Fruit fly (Drosophila melanogaster) whole organism, embryonic: ENCODE data around the gene HSPBAP1.

Experiments used
- Abd-B ChIP-seq: fragments of 200-800 bp; sonication (Bioruptor generic); optimal IDR thresholded peaks from 2 replicates; lab custom pipeline; 2018; ENCODE audit warnings: missing biosample characterization, mild to moderate bottlenecking, missing genetic modification characterization, moderate library complexity
- Adf1 ChIP-seq: fragments of 200-800 bp; sonication (Bioruptor generic); IDR thresholded peaks from 2 replicates; pipeline ENCODE4 v1.3.6; 2022; ENCODE audit warnings: missing biosample characterization, missing genetic modification characterization
- Bteb2 ChIP-seq: fragments of 200-800 bp; sonication (Bioruptor generic); optimal IDR thresholded peaks from 2 replicates; lab custom pipeline; 2016; ENCODE audit warnings: missing biosample characterization, missing genetic modification characterization
- CG10147 ChIP-seq: fragments of 200-800 bp; sonication (Bioruptor generic); optimal IDR thresholded peaks from 2 replicates; lab custom pipeline; 2019; ENCODE audit warnings: missing biosample characterization, mild to moderate bottlenecking, missing genetic modification characterization, moderate library complexity
- CG10654 ChIP-seq: fragments of 200-800 bp; sonication (Bioruptor generic); optimal IDR thresholded peaks from 2 replicates; lab custom pipeline; 2016; ENCODE audit warnings: missing biosample characterization, missing genetic modification characterization
- CG12104 ChIP-seq: fragments of 200-800 bp; sonication (Bioruptor generic); optimal IDR thresholded peaks from 3 replicates; lab custom pipeline; 2016; ENCODE audit warnings: missing biosample characterization, missing genetic modification characterization
- CG13624 ChIP-seq: fragments of 200-800 bp; sonication (Bioruptor generic); optimal IDR thresholded peaks from 2 replicates; lab custom pipeline; 2016; ENCODE audit warnings: missing biosample characterization, missing genetic modification characterization
- CG14710 ChIP-seq: fragments of 200-800 bp; sonication (Bioruptor generic); optimal IDR thresholded peaks from 3 replicates; lab custom pipeline; 2019; ENCODE audit warnings: missing biosample characterization, mild to moderate bottlenecking, missing genetic modification characterization, moderate library complexity
- CG1529 ChIP-seq: fragments of 200-800 bp; sonication (Bioruptor generic); optimal IDR thresholded peaks from 3 replicates; lab custom pipeline; 2018; ENCODE audit warnings: missing biosample characterization, missing genetic modification characterization
- CG1602 ChIP-seq: fragments of 200-800 bp; sonication (Bioruptor generic); optimal IDR thresholded peaks from 3 replicates; lab custom pipeline; 2016; ENCODE audit warnings: missing biosample characterization, missing genetic modification characterization
- CG16813 ChIP-seq: fragments of 200-800 bp; sonication (Bioruptor generic); IDR thresholded peaks from 3 replicates; pipeline ENCODE4 v1.3.6; 2022; ENCODE audit warnings: missing biosample characterization, missing genetic modification characterization; ENCODE audit not compliant: partially characterized antibody
- CG18599 ChIP-seq: fragments of 200-800 bp; sonication (Bioruptor generic); optimal IDR thresholded peaks from 3 replicates; lab custom pipeline; 2017; ENCODE audit warnings: missing biosample characterization, missing genetic modification characterization, mild to moderate bottlenecking, moderate library complexity, missing genetic modification reagents
- CG3163 ChIP-seq: fragments of 200-800 bp; sonication (Bioruptor generic); optimal IDR thresholded peaks from 3 replicates; lab custom pipeline; 2016; ENCODE audit warnings: missing biosample characterization, missing genetic modification characterization
- CG3281 ChIP-seq: fragments of 200-800 bp; sonication (Bioruptor generic); optimal IDR thresholded peaks from 3 replicates; lab custom pipeline; 2017; ENCODE audit warnings: missing biosample characterization, mild to moderate bottlenecking, missing genetic modification characterization
- CG34376 ChIP-seq: fragments of 200-800 bp; sonication (Bioruptor generic); optimal IDR thresholded peaks from 2 replicates; lab custom pipeline; 2018; ENCODE audit warnings: missing biosample characterization, mild to moderate bottlenecking, missing genetic modification characterization
- CG3847 ChIP-seq: fragments of 200-800 bp; sonication (Bioruptor generic); IDR thresholded peaks from 2 replicates; pipeline ENCODE4 v1.3.6; 2022; ENCODE audit warnings: missing biosample characterization, missing genetic modification characterization
- CG4854 ChIP-seq: fragments of 200-800 bp; sonication (Bioruptor generic); optimal IDR thresholded peaks from 2 replicates; lab custom pipeline; 2016; ENCODE audit warnings: missing biosample characterization, missing genetic modification characterization, inconsistent platforms
- CG6683 ChIP-seq: fragments of 200-800 bp; sonication (Bioruptor generic); optimal IDR thresholded peaks from 2 replicates; lab custom pipeline; 2017; ENCODE audit warnings: missing biosample characterization, mild to moderate bottlenecking, missing genetic modification characterization, missing genetic modification reagents
- CG6813 ChIP-seq: fragments of 200-800 bp; sonication (Bioruptor generic); optimal IDR thresholded peaks from 2 replicates; lab custom pipeline; 2017; ENCODE audit warnings: missing biosample characterization, missing genetic modification characterization, mild to moderate bottlenecking, moderate library complexity, missing genetic modification reagents
- CG7372 ChIP-seq: fragments of 200-800 bp; sonication (Bioruptor generic); IDR thresholded peaks from 2 replicates; pipeline ENCODE4 v1.3.6; 2022; ENCODE audit warnings: missing biosample characterization, missing genetic modification characterization
- CG8478 ChIP-seq: fragments of >200 bp; optimal IDR thresholded peaks from 2 replicates; lab custom pipeline; 2018
- CG9932 ChIP-seq: fragments of 200-800 bp; sonication (Bioruptor generic); IDR thresholded peaks from 2 replicates; pipeline ENCODE4 v1.3.6; 2022; ENCODE audit warnings: missing biosample characterization, missing genetic modification characterization
- Ets97D ChIP-seq: fragments of 200-800 bp; sonication (Bioruptor generic); optimal IDR thresholded peaks from 3 replicates; lab custom pipeline; 2016; ENCODE audit warnings: missing biosample characterization, missing genetic modification characterization
- H15 ChIP-seq: fragments of 200-800 bp; sonication (Bioruptor generic); IDR thresholded peaks from 3 replicates; pipeline ENCODE4 v1.3.6; 2022; ENCODE audit warnings: missing biosample characterization, missing genetic modification characterization
- HmgZ ChIP-seq: fragments of 200-800 bp; sonication (Bioruptor generic); optimal IDR thresholded peaks from 2 replicates; lab custom pipeline; 2018; ENCODE audit warnings: missing biosample characterization, mild to moderate bottlenecking, missing genetic modification characterization
- Hmr ChIP-seq: fragments of 200-800 bp; sonication (Bioruptor generic); optimal IDR thresholded peaks from 3 replicates; lab custom pipeline; 2017; ENCODE audit warnings: mild to moderate bottlenecking, missing biosample characterization, missing genetic modification reagents, missing genetic modification characterization
- Lim3 ChIP-seq: fragments of 200-800 bp; sonication (Bioruptor generic); IDR thresholded peaks from 2 replicates; pipeline ENCODE4 v1.3.6; 2022; ENCODE audit warnings: missing biosample characterization, missing genetic modification characterization
- MBD-R2 ChIP-seq: fragments of 200-800 bp; sonication (Bioruptor generic); IDR thresholded peaks from 2 replicates; pipeline ENCODE4 v1.3.6; 2022; ENCODE audit warnings: missing biosample characterization, missing genetic modification characterization
- Myb ChIP-seq: fragments of 200-800 bp; sonication (Bioruptor generic); optimal IDR thresholded peaks from 2 replicates; lab custom pipeline; 2016; ENCODE audit warnings: missing biosample characterization, missing genetic modification characterization
- Sin3A ChIP-seq: fragments of >200 bp; optimal IDR thresholded peaks from 2 replicates; lab custom pipeline; 2018
- Ssrp ChIP-seq: fragments of 200-800 bp; sonication (Bioruptor generic); optimal IDR thresholded peaks from 2 replicates; lab custom pipeline; 2018; ENCODE audit warnings: missing biosample characterization, mild to moderate bottlenecking, missing genetic modification characterization, moderate library complexity
- Tbp ChIP-seq: fragments of >200 bp; optimal IDR thresholded peaks from 2 replicates; lab custom pipeline; 2018; ENCODE audit warnings: missing biosample characterization, missing genetic modification characterization
- Vsx1 ChIP-seq: fragments of 200-800 bp; sonication (Bioruptor generic); optimal IDR thresholded peaks from 2 replicates; lab custom pipeline; 2017; ENCODE audit warnings: missing biosample characterization, mild to moderate bottlenecking, missing genetic modification characterization, missing genetic modification reagents
- Xbp1 ChIP-seq: fragments of 200-800 bp; sonication (Bioruptor generic); optimal IDR thresholded peaks from 3 replicates; lab custom pipeline; 2016; ENCODE audit warnings: missing biosample characterization, mild to moderate bottlenecking, missing genetic modification characterization
- cato ChIP-seq: fragments of 200-800 bp; sonication (Bioruptor generic); optimal IDR thresholded peaks from 2 replicates; lab custom pipeline; 2016; ENCODE audit warnings: missing biosample characterization, missing genetic modification characterization, borderline replicate concordance
- chif ChIP-seq, 2 experiments: fragments of 200-800 bp; sonication (Bioruptor generic); optimal IDR thresholded peaks; 3 replicates each; lab custom pipeline; 2016; ENCODE audit warnings: missing biosample characterization in 2 of 2, missing genetic modification characterization in 2 of 2
- ci ChIP-seq: fragments of 200-800 bp; sonication (Bioruptor generic); IDR thresholded peaks from 3 replicates; pipeline ENCODE4 v1.3.6; 2022; ENCODE audit warnings: missing biosample characterization, missing genetic modification characterization
- da ChIP-seq: fragments of 200-800 bp; sonication (Bioruptor generic); optimal IDR thresholded peaks from 2 replicates; lab custom pipeline; 2016; ENCODE audit warnings: missing biosample characterization, missing genetic modification characterization
- disco-r ChIP-seq: fragments of 200-800 bp; sonication (Bioruptor generic); optimal IDR thresholded peaks from 2 replicates; lab custom pipeline; 2016; ENCODE audit warnings: missing biosample characterization, missing genetic modification characterization
- ewg ChIP-seq: fragments of 200-800 bp; sonication (Bioruptor generic); optimal IDR thresholded peaks from 3 replicates; lab custom pipeline; 2017; ENCODE audit warnings: mild to moderate bottlenecking, missing biosample characterization, missing genetic modification reagents, missing genetic modification characterization
- kay ChIP-seq: fragments of 200-800 bp; sonication (Bioruptor generic); optimal IDR thresholded peaks from 2 replicates; lab custom pipeline; 2016; ENCODE audit warnings: missing biosample characterization, missing genetic modification characterization
- nerfin-1 ChIP-seq: fragments of 200-800 bp; sonication (Bioruptor generic); optimal IDR thresholded peaks from 3 replicates; lab custom pipeline; 2019; ENCODE audit warnings: missing biosample characterization, mild to moderate bottlenecking, missing genetic modification characterization, moderate library complexity
- nom ChIP-seq: fragments of 200-800 bp; sonication (Bioruptor generic); optimal IDR thresholded peaks from 2 replicates; lab custom pipeline; 2017; ENCODE audit warnings: missing biosample characterization, missing genetic modification characterization, mild to moderate bottlenecking, moderate library complexity, missing genetic modification reagents
- p53 ChIP-seq: fragments of 200-800 bp; sonication (Bioruptor generic); optimal IDR thresholded peaks from 2 replicates; lab custom pipeline; 2016; ENCODE audit warnings: missing biosample characterization, missing genetic modification characterization
- phol ChIP-seq: fragments of 200-800 bp; sonication (Bioruptor generic); optimal IDR thresholded peaks from 3 replicates; lab custom pipeline; 2018; ENCODE audit warnings: missing biosample characterization, mild to moderate bottlenecking, missing genetic modification characterization, moderate library complexity
- prd ChIP-seq, 3 experiments: fragments of >200 bp in 2 of 3; fragments of 200-800 bp in 1 of 3; sonication (Bioruptor generic) in 1 of 3; optimal IDR thresholded peaks in 2 of 3; IDR thresholded peaks in 1 of 3; 2 replicates in 2 of 3; 3 replicates in 1 of 3; pipeline versions ENCODE4 v1.3.6 to Lab custom; 2017 to 2022; ENCODE audit warnings: missing biosample characterization in 1 of 3, missing genetic modification characterization in 1 of 3
- pros ChIP-seq: fragments of 200-800 bp; sonication (Bioruptor generic); optimal IDR thresholded peaks from 3 replicates; lab custom pipeline; 2019; ENCODE audit warnings: missing biosample characterization, mild to moderate bottlenecking, missing genetic modification characterization, moderate library complexity
- sens ChIP-seq: fragments of 200-800 bp; sonication (Bioruptor generic); peaks from one replicate; lab custom pipeline; 2016; ENCODE audit warnings: missing biosample characterization, missing genetic modification characterization
- stwl ChIP-seq: fragments of 200-800 bp; sonication (Bioruptor generic); optimal IDR thresholded peaks from 3 replicates; lab custom pipeline; 2018; ENCODE audit warnings: missing biosample characterization, mild to moderate bottlenecking, missing genetic modification characterization, moderate library complexity
- trem ChIP-seq: fragments of 200-800 bp; optimal IDR thresholded peaks from 3 replicates; lab custom pipeline; 2019; ENCODE audit warnings: missing biosample characterization, mild to moderate bottlenecking, missing genetic modification characterization, moderate library complexity
- usp ChIP-seq: fragments of >200 bp; optimal IDR thresholded peaks from 2 replicates; lab custom pipeline; 2017; ENCODE audit warnings: missing biosample characterization, missing genetic modification characterization
- wek ChIP-seq: fragments of 200-800 bp; sonication (Bioruptor generic); optimal IDR thresholded peaks from 3 replicates; lab custom pipeline; 2018; ENCODE audit warnings: missing biosample characterization, mild to moderate bottlenecking, missing genetic modification characterization, moderate library complexity

Gene HSPBAP1

DNA sequence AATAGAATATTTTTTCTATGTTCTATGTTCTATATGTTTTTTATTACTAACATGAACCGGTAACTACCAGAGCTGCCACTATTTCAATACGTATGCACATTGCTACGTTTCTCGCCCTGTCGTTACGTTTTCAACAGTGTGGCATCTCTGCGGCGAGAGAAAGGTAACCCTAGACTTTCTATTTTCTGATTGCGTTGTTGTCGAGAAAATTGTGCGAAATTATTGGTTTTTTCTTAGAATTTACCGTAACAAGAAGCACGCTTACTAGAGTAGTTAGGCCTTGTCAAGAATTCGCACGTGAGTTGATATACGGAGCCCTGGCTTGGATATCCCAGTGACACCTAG lies 5.2 kb downstream of the HSPBAP1 start, which contains the start of gene btz (continued):
- TF ChIP-seq Adf1 (GFP tag; lab: Robert Waterston, UW) (no peak), Ssrp (tag; lab: Kevin White, UChicago) (no peak), CG3163 (no peak), chif (GFP tag; optimal IDR thresholded peaks at IDR 0.05; lab: Kevin White, UChicago) (no peak), CG10147 (GFP tag; lab: Kevin White, UChicago) (no peak), Xbp1 (no peak), CG34376 (no peak), nom (no peak), CG13624 (GFP tag; lab: Kevin White, UChicago) (no peak), wek (GFP tag; lab: Kevin White, UChicago) (no peak), ewg (GFP tag; lab: Kevin White, UChicago) (no peak), CG6683 (GFP tag; lab: Kevin White, UChicago) (no peak), CG9932 (GFP tag; lab: Robert Waterston, UW) (no peak), CG1529 (GFP tag; lab: Kevin White, UChicago) (no peak), MBD-R2 (GFP tag; lab: Robert Waterston, UW) (peak; percentile 64; the same call in 1 of the 2 replicates), sens (GFP tag; lab: Kevin White, UChicago) (no peak), Tbp (no peak), usp (GFP tag; lab: Kevin White, UChicago) (no peak), Ets97D (GFP tag; lab: Kevin White, UChicago) (peak; percentile 39), kay (no peak), Vsx1 (no peak), CG8478 (lab: Kevin White, UChicago) (no peak), da (GFP tag; lab: Kevin White, UChicago) (no peak), CG12104 (GFP tag; lab: Kevin White, UChicago) (no peak), Abd-B (peak; percentile 2), CG4854 (GFP tag; lab: Kevin White, UChicago) (no peak), Sin3A (peak; percentile 6), CG6813 (GFP tag; lab: Kevin White, UChicago) (no peak), cato (GFP tag; lab: Kevin White, UChicago) (no peak), trem (tag; lab: Kevin White, UChicago) (peak; percentile 57), CG14710 (peak; percentile 49), CG3847 (GFP tag; lab: Robert Waterston, UW) (0 out of 2 replicates have a peak, but pooled peaks have one; percentile 30), CG1602 (GFP tag; lab: Kevin White, UChicago) (no peak), Myb (GFP tag; lab: Kevin White, UChicago) (no peak), Bteb2 (GFP tag; lab: Kevin White, UChicago) (no peak), CG3281 (no peak), phol (tag; lab: Kevin White, UChicago) (peak; percentile 10), CG7372 (GFP tag; lab: Robert Waterston, UW) (no peak), prd (optimal IDR thresholded peaks at IDR 0.05; lab: Kevin White, UChicago) (no peak), prd (GFP tag; IDR thresholded peaks at IDR 0.05; lab: Robert Waterston, UW) (no peak), nerfin-1 (tag; lab: Kevin White, UChicago) (no peak), HmgZ (tag; lab: Kevin White, UChicago) (peak; percentile 18), CG18599 (GFP tag; lab: Kevin White, UChicago) (no peak), pros (GFP tag; lab: Kevin White, UChicago) (no peak), H15 (GFP tag; lab: Robert Waterston, UW) (no peak), Lim3 (GFP tag; lab: Robert Waterston, UW) (no peak), p53 (GFP tag; lab: Kevin White, UChicago) (no peak), ci (no peak), CG16813 (GFP tag; lab: Robert Waterston, UW) (no peak), Hmr (GFP tag; lab: Kevin White, UChicago) (no peak), disco-r (GFP tag; lab: Kevin White, UChicago) (no peak), CG10654 (GFP tag; lab: Kevin White, UChicago) (no peak), stwl (tag; lab: Kevin White, UChicago) (peak; percentile 71)
